Fruit fly (Drosophila melanogaster): ENCODE data around the gene CG10336.

The CG10336 gene

DNA sequence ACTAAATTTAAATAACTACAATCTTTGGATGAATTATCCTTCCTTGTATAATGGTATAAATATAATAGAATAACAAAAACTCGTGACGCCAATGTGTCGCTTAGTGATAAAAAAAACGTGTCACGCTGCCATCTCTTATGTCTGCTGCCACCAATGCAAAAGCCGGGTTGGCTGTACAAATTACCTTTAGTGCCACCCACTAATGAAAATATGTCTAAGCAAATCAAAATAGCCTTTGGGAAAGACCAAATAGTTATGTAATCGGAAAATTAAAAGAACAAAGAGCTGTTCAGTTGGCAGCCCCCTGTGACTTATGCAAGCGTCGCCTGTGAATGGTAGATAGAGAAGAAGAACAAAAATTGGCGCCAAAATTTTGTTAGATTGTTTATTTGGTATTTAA, at the start of gene CG10336:
Gene CG10336 (plus strand): TSS at position 153 of the 400 bp plus-strand sequence.
- TF ChIP-seq sna (GFP tag; IDR thresholded peaks at IDR 0.05; ENCODE audit: partially characterized antibody) (peak; percentile 38), chinmo (GFP tag; IDR thresholded peaks at IDR 0.05; ENCODE audit: partially characterized antibody) (no peak), CG2116 (GFP tag; optimal IDR thresholded peaks at IDR 0.05) (peak; percentile 60), CG1603 (tag; optimal IDR thresholded peaks at IDR 0.05) (peak; percentile 17), amos (GFP tag; IDR thresholded peaks at IDR 0.05; ENCODE audit: partially characterized antibody) (peak; percentile 62; the same call in 1 of the 2 replicates), Chrac-16 (GFP tag; optimal IDR thresholded peaks at IDR 0.05) (peak; percentile 0), CG6254 (GFP tag; optimal IDR thresholded peaks at IDR 0.05) (no peak), crp (GFP tag; optimal IDR thresholded peaks at IDR 0.05) (peak in 1 of 2 experiments; percentile 10), row (GFP tag; IDR thresholded peaks at IDR 0.05) (peak; percentile 74), dysf (GFP tag; IDR thresholded peaks at IDR 0.05) (no peak), knrl (GFP tag; IDR thresholded peaks at IDR 0.05; ENCODE audit: partially characterized antibody) (peak; percentile 52), CG2120 (GFP tag; optimal IDR thresholded peaks at IDR 0.05) (peak; percentile 18), CG14710 (tag; optimal IDR thresholded peaks at IDR 0.05) (peak; percentile 21), MESR4 (GFP tag; optimal IDR thresholded peaks at IDR 0.05) (peak; percentile 64), E2f1 (GFP tag; IDR thresholded peaks at IDR 0.05) (peak; percentile 93), CG16813 (GFP tag; IDR thresholded peaks at IDR 0.05; ENCODE audit: partially characterized antibody) (peak; percentile 49), pzg (GFP tag; optimal IDR thresholded peaks at IDR 0.05) (peak; percentile 67), Ets97D (GFP tag; optimal IDR thresholded peaks at IDR 0.05) (peak; percentile 9), CG7963 (GFP tag; IDR thresholded peaks at IDR 0.05; ENCODE audit: partially characterized antibody) (0 out of 3 replicates have a peak, but pooled peaks have one; percentile 30), eve (GFP tag; optimal IDR thresholded peaks at IDR 0.05) (no peak), CG18599 (GFP tag; optimal IDR thresholded peaks at IDR 0.05) (no peak), CG15011 (GFP tag; optimal IDR thresholded peaks at IDR 0.05) (no peak), HLH4C (GFP tag; IDR thresholded peaks at IDR 0.05; ENCODE audit: partially characterized antibody) (0 out of 3 replicates have a peak, but pooled peaks have one; percentile 8), CG2129 (GFP tag; IDR thresholded peaks at IDR 0.05; ENCODE audit: partially characterized antibody) (peak; percentile 42), CG8281 (tag; optimal IDR thresholded peaks at IDR 0.05) (no peak), CG34224 (GFP tag; IDR thresholded peaks at IDR 0.05; ENCODE audit: partially characterized antibody) (peak; percentile 47), E2f2 (GFP tag; IDR thresholded peaks at IDR 0.05) (peak; percentile 91), Dll (GFP tag; IDR thresholded peaks at IDR 0.05; ENCODE audit: partially characterized antibody) (peak; percentile 75), CG15514 (GFP tag; optimal IDR thresholded peaks at IDR 0.05) (peak; percentile 55), Pdp1 (GFP tag; optimal IDR thresholded peaks at IDR 0.05) (peak in 1 of 2 experiments; percentile 100), Opbp (GFP tag; IDR thresholded peaks at IDR 0.05; ENCODE audit: partially characterized antibody) (peak; percentile 36; the same call in 1 of the 3 replicates), CG13287 (GFP tag; IDR thresholded peaks at IDR 0.05; ENCODE audit: partially characterized antibody) (peak; percentile 60), MBD-R2 (GFP tag; IDR thresholded peaks at IDR 0.05) (peak; percentile 74), unc-4 (GFP tag; IDR thresholded peaks at IDR 0.05; ENCODE audit: partially characterized antibody) (peak; percentile 39; the same call in 1 of the 2 replicates), Doc3 (GFP tag; IDR thresholded peaks at IDR 0.05; ENCODE audit: partially characterized antibody) (peak; percentile 54), sqz (GFP tag; optimal IDR thresholded peaks at IDR 0.05) (peak; percentile 33), CG9932 (GFP tag; IDR thresholded peaks at IDR 0.05) (peak; percentile 36; the same call in 1 of the 2 replicates), trem (tag; optimal IDR thresholded peaks at IDR 0.05) (peak; percentile 98), Sin3A (optimal IDR thresholded peaks at IDR 0.05) (peak; percentile 49), croc (GFP tag; conservative IDR thresholded peaks at IDR 0.05) (no peak), HmgZ (tag; optimal IDR thresholded peaks at IDR 0.05) (peak; percentile 6), CG6791 (GFP tag; IDR thresholded peaks at IDR 0.05; ENCODE audit: partially characterized antibody) (peak; percentile 56; the same call in 2 of the 3 replicates), sug (tag; optimal IDR thresholded peaks at IDR 0.05) (peak; percentile 34), inv (GFP tag; IDR thresholded peaks at IDR 0.05; ENCODE audit: partially characterized antibody) (peak; percentile 61), YL-1 (GFP tag; optimal IDR thresholded peaks at IDR 0.05) (peak; percentile 60), corto (GFP tag; optimal IDR thresholded peaks at IDR 0.05) (no peak), CG32532 (GFP tag; IDR thresholded peaks at IDR 0.05) (0 out of 2 replicates have a peak, but pooled peaks have one; percentile 12)
